Worm (Caenorhabditis elegans) whole organism, midembryonic: ENCODE results near the gene rab-6.2.

Experiments
- cog-1 ChIP-seq: sonication (generic microtip); optimal IDR thresholded peaks from 2 replicates; lab custom pipeline; 2016; ENCODE audit warnings: missing genetic modification characterization, missing compliant biosample characterization
- flt-1 ChIP-seq: fragments of 200-800 bp; sonication (Bioruptor generic); IDR thresholded peaks from 2 replicates; pipeline ENCODE4 v1.3.6; 2022; ENCODE audit warnings: missing genetic modification characterization, missing compliant biosample characterization
- ref-1 ChIP-seq: fragments of 200-800 bp; sonication (Bioruptor generic); conservative IDR thresholded peaks from 2 replicates; pipeline ENCODE4 v1.3.6; 2022; ENCODE audit warnings: missing genetic modification reagents, missing genetic modification characterization, missing compliant biosample characterization
- tab-1 ChIP-seq: fragments of 200-800 bp; sonication (Bioruptor generic); IDR thresholded peaks from 2 replicates; pipeline ENCODE4 v1.3.6; 2022; ENCODE audit warnings: missing genetic modification characterization, missing compliant biosample characterization

- TF ChIP-seq flt-1 (GFP tag; lab: Robert Waterston, UW) = no peak
- no peak for TF ChIP-seq ref-1 (GFP tag; lab: Robert Waterston, UW)
- TF ChIP-seq tab-1 (GFP tag; lab: Robert Waterston, UW) = no peak
- TF ChIP-seq cog-1 (tag; lab: Kevin White, UChicago) = no peak
Observed at ce11 chrX:17214803-17215202, 7.5 kb upstream of the rab-6.2 start, which contains the start of gene acdh-10.
